Worm (Caenorhabditis elegans): Measurements from ENCODE around the gene R01H2.4.

DNA sequence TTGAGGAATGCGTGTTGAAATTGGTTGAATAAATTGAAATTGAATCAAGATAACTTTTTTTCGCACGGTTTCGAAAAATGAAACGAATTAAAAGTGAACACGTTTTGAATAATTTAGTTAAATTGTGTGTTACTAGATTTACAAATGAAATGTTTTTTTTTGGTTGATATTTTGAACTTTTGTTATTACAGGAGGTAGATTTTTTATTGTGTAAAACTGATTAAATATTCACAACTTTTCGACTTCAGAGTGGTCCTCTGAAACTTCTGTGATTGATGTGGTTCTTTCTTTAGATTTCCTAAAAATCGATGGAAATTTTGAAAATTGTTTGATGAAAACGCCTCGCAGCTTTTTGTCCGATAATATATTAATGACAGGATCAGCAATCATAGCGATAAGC, 12.3 kb upstream of the R01H2.4 start, which contains the start of gene ZK418.13:
- no peak for TF ChIP-seq ama-1 (optimal IDR thresholded peaks at IDR 0.05)
- TF ChIP-seq dpl-1 (GFP tag; optimal IDR thresholded peaks at IDR 0.05): no peak
- no peak for TF ChIP-seq sup-37 (GFP tag; optimal IDR thresholded peaks at IDR 0.05)
- no peak for TF ChIP-seq nhr-20 (tag; optimal IDR thresholded peaks at IDR 0.05)
- TF ChIP-seq zag-1 (tag; optimal IDR thresholded peaks at IDR 0.05): no peak
